Worm (Caenorhabditis elegans): Measurements from ENCODE around the gene taap-1.
A peak's percentile ranks its signal among the peaks of the same experiment; 100 is the strongest.

taap-1 gene

DNA sequence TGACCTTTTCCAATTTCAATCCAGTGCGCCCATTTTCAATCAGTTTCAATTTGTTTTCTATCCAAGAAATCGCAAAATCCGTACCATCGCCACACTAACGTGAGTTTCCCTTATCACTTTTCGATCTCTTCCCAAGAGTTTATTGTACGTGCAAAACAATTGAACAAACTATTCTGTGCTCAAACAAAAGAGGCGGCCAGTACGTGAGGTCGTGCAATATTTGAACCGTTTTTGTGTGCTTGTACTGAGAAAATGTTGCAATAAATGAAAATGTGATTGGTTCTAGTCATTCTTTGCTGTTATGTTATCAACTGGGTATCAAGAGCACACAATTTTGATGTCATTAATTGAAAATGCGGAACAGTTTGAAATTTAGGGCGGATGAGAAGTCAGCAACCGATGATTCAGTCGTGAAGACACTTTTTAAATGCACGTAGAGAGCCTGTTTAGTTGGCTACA lies 34.0 kb downstream of the taap-1 start, which contains the start of gene F22B5.4:
F22B5.4 (plus strand) TSS at position 51 of the 459 bp plus-strand sequence.
- TF ChIP-seq sea-2 (GFP tag; optimal IDR thresholded peaks at IDR 0.05) (no peak), nhr-67 (tag; optimal IDR thresholded peaks at IDR 0.05) (no peak), hmg-11 (tag; optimal IDR thresholded peaks at IDR 0.05) (no peak), pqm-1 (tag; optimal IDR thresholded peaks at IDR 0.05) (peak; percentile 30), zag-1 (tag; optimal IDR thresholded peaks at IDR 0.05) (no peak), egl-27 (tag; optimal IDR thresholded peaks at IDR 0.05) (no peak), ceh-9 (tag; optimal IDR thresholded peaks at IDR 0.05) (no peak), egl-5 (tag; optimal IDR thresholded peaks at IDR 0.05) (no peak), elt-1 (tag; optimal IDR thresholded peaks at IDR 0.05) (no peak), nhr-76 (tag; optimal IDR thresholded peaks at IDR 0.05) (no peak), nhr-237 (tag; optimal IDR thresholded peaks at IDR 0.05) (no peak), nhr-25 (tag; optimal IDR thresholded peaks at IDR 0.05) (no peak), aly-2 (tag; optimal IDR thresholded peaks at IDR 0.05) (no peak), jun-1 (tag; optimal IDR thresholded peaks at IDR 0.05) (peak; percentile 12), R02D3.7 (tag; optimal IDR thresholded peaks at IDR 0.05) (no peak), lsy-12 (tag; optimal IDR thresholded peaks at IDR 0.05) (no peak), fos-1 (tag; optimal IDR thresholded peaks at IDR 0.05) (no peak), nhr-77 (tag; optimal IDR thresholded peaks at IDR 0.05) (no peak), nhr-28 (tag; optimal IDR thresholded peaks at IDR 0.05) (no peak), ZK546.5 (tag; optimal IDR thresholded peaks at IDR 0.05) (no peak), fkh-2 (tag; optimal IDR thresholded peaks at IDR 0.05) (no peak), pha-4 (tag; optimal IDR thresholded peaks at IDR 0.05) (peak; percentile 55), lin-15B (tag; optimal IDR thresholded peaks at IDR 0.05) (no peak), ceh-28 (tag; optimal IDR thresholded peaks at IDR 0.05) (no peak), nhr-43 (tag; optimal IDR thresholded peaks at IDR 0.05; ENCODE audit: poor library complexity, severe bottlenecking) (no peak)

ce11 chrII:8446731-8447130 lies 36.9 kb downstream of the taap-1 start, which contains the start of gene cut-3:
Gene cut-3 (minus strand): TSS chrII:8446831.
- no peak for TF ChIP-seq nhr-28 (tag; optimal IDR thresholded peaks at IDR 0.05)
- TF ChIP-seq ceh-28 (tag; optimal IDR thresholded peaks at IDR 0.05), result no peak
- no peak for TF ChIP-seq snpc-4 (tag; optimal IDR thresholded peaks at IDR 0.05)
- TF ChIP-seq mdl-1 (tag; optimal IDR thresholded peaks at IDR 0.05), result no peak
- TF ChIP-seq nhr-23 (tag; optimal IDR thresholded peaks at IDR 0.05), result no peak
- no peak for TF ChIP-seq fos-1 (tag; optimal IDR thresholded peaks at IDR 0.05)

ce11 chrII:8444007-8444406 lies 39.7 kb downstream of the taap-1 start, which contains the start of gene evl-20:
Gene evl-20 (plus strand): TSS chrII:8444307.
- TF ChIP-seq nhr-77 (tag; optimal IDR thresholded peaks at IDR 0.05), result no peak
- no peak for TF ChIP-seq nhr-28 (tag; optimal IDR thresholded peaks at IDR 0.05)
- no peak for TF ChIP-seq snpc-4 (tag; optimal IDR thresholded peaks at IDR 0.05)
- TF ChIP-seq egl-27 (tag; optimal IDR thresholded peaks at IDR 0.05), result no peak
- no peak for TF ChIP-seq lin-39 (tag; optimal IDR thresholded peaks at IDR 0.05)
- TF ChIP-seq aly-2 (tag; optimal IDR thresholded peaks at IDR 0.05), result no peak
- no peak for TF ChIP-seq R02D3.7 (tag; optimal IDR thresholded peaks at IDR 0.05)
- no peak for TF ChIP-seq ztf-4 (tag; optimal IDR thresholded peaks at IDR 0.05)
- TF ChIP-seq elt-1 (tag; optimal IDR thresholded peaks at IDR 0.05), result no peak
- no peak for TF ChIP-seq ztf-11 (tag; optimal IDR thresholded peaks at IDR 0.05)
- no peak for TF ChIP-seq hmg-11 (tag; optimal IDR thresholded peaks at IDR 0.05)
- no peak for TF ChIP-seq nhr-43 (tag; optimal IDR thresholded peaks at IDR 0.05; ENCODE audit: poor library complexity, severe bottlenecking)
- no peak for TF ChIP-seq ceh-16 (tag; optimal IDR thresholded peaks at IDR 0.05)
- no peak for TF ChIP-seq jun-1 (tag; optimal IDR thresholded peaks at IDR 0.05)
- no peak for TF ChIP-seq daf-12 (tag; optimal IDR thresholded peaks at IDR 0.05)
- TF ChIP-seq eor-1 (tag; optimal IDR thresholded peaks at IDR 0.05), result no peak
- no peak for TF ChIP-seq mdl-1 (tag; optimal IDR thresholded peaks at IDR 0.05)

ce11 chrII:8442717-8443223 lies 40.9 kb downstream of the taap-1 start, which contains the start of gene eif-3.G:
Gene eif-3.G (plus strand): TSS chrII:8442767.
- TF ChIP-seq lsy-12 (tag; optimal IDR thresholded peaks at IDR 0.05) (no peak), daf-12 (tag; optimal IDR thresholded peaks at IDR 0.05) (no peak), egl-27 (tag; optimal IDR thresholded peaks at IDR 0.05) (no peak), pha-4 (tag; optimal IDR thresholded peaks at IDR 0.05) (no peak), nhr-67 (tag; optimal IDR thresholded peaks at IDR 0.05) (no peak), elt-2 (tag; optimal IDR thresholded peaks at IDR 0.05) (no peak), eor-1 (tag; optimal IDR thresholded peaks at IDR 0.05) (no peak), hmg-11 (tag; optimal IDR thresholded peaks at IDR 0.05) (no peak), unc-62 (GFP tag; optimal IDR thresholded peaks at IDR 0.05) (no peak), skn-1 (tag; optimal IDR thresholded peaks at IDR 0.05) (no peak), R02D3.7 (tag; optimal IDR thresholded peaks at IDR 0.05) (no peak), zag-1 (tag; optimal IDR thresholded peaks at IDR 0.05) (no peak), ZK546.5 (tag; optimal IDR thresholded peaks at IDR 0.05) (no peak), elt-3 (tag; optimal IDR thresholded peaks at IDR 0.05) (no peak)
